Worm (Caenorhabditis elegans) whole organism, mixed stage, embryonic: ENCODE results near the gene srdh-1.

Experiments
- ceh-39 ChIP-seq: fragments of 150-350 bp; optimal IDR thresholded peaks from 2 replicates; lab custom pipeline; 2014; ENCODE audit warnings: missing biosample characterization, missing genetic modification characterization
- ceh-83 ChIP-seq: fragments of 200-800 bp; sonication (Bioruptor generic); optimal IDR thresholded peaks from 2 replicates; lab custom pipeline; 2018; ENCODE audit warnings: mild to moderate bottlenecking, missing genetic modification characterization, missing compliant biosample characterization
- ces-1 ChIP-seq: fragments of 150-350 bp; optimal IDR thresholded peaks from 2 replicates; lab custom pipeline; 2014; ENCODE audit warnings: missing biosample characterization, missing genetic modification reagents, missing genetic modification characterization
- cnd-1 ChIP-seq: fragments of 200-800 bp; sonication (Bioruptor generic); optimal IDR thresholded peaks from 2 replicates; lab custom pipeline; 2018; ENCODE audit warnings: mild to moderate bottlenecking, missing genetic modification characterization, missing compliant biosample characterization
- lin-13 ChIP-seq: fragments of 150-350 bp; optimal IDR thresholded peaks from 2 replicates; lab custom pipeline; 2014; ENCODE audit warnings: missing biosample characterization, missing genetic modification characterization
- nhr-12 ChIP-seq: fragments of 150-350 bp; optimal IDR thresholded peaks from 2 replicates; lab custom pipeline; 2014; ENCODE audit warnings: missing biosample characterization, missing genetic modification characterization
- nhr-28 ChIP-seq: fragments of 150-350 bp; optimal IDR thresholded peaks from 2 replicates; lab custom pipeline; 2014; ENCODE audit warnings: missing biosample characterization, missing genetic modification characterization
- nhr-76 ChIP-seq: sonication (generic microtip); optimal IDR thresholded peaks from 2 replicates; lab custom pipeline; 2017; ENCODE audit warnings: missing biosample characterization, missing genetic modification characterization
- snpc-4 ChIP-seq: fragments of 150-350 bp; optimal IDR thresholded peaks from 2 replicates; lab custom pipeline; 2014; ENCODE audit warnings: missing biosample characterization, missing genetic modification characterization
- unc-62 ChIP-seq: fragments of 150-350 bp; optimal IDR thresholded peaks from 2 replicates; lab custom pipeline; 2014; ENCODE audit warnings: missing biosample characterization, missing genetic modification reagents, missing genetic modification characterization
- ztf-11 ChIP-seq: fragments of 150-350 bp; optimal IDR thresholded peaks from 2 replicates; lab custom pipeline; 2014; ENCODE audit warnings: missing biosample characterization, missing genetic modification characterization

ce11 chrII:8218266-8218665, 46.2 kb upstream of the srdh-1 start:
- TF ChIP-seq unc-62 (GFP tag; lab: Kevin White, UChicago) (no peak), ztf-11 (no peak), nhr-76 (tag; lab: Kevin White, UChicago) (no peak), nhr-28 (no peak), lin-13 (no peak), ces-1 (no peak), nhr-12 (no peak), ceh-83 (GFP tag; lab: Kevin White, UChicago) (no peak), ceh-39 (no peak), cnd-1 (tag; lab: Kevin White, UChicago) (no peak), snpc-4 (no peak)
